Fruit fly (Drosophila melanogaster): ENCODE measurements around the gene CG32260.

CG32260 gene

DNA sequence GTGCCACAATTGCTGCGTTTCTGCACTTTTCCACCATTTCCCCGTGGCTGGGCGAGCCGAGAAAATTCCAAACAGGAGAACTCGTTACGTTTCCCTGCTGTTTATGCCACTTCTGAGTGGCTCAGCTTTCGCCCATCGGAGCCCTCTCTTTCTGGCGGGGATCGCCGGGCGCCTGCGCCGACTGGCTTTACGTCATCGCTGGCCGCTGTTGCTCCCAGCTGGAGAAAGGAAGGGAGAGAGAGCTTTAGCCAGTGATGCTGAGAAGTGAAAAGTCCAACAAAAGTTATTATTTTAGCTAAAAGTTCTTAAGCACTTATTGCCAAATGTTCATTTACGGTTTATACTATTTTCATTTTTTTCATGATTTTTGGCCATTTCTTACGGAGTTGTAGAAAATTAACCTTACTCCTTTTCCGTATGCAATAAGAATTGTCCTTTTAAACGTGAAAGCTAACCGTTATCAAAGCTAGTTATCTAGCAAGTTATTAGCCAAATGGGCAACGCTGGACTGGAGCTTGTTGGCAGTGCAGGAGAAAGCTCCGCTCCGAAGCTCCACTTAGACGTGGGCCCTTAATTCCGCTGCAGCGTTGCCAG, 45.9 kb downstream of the CG32260 start, which contains the start of the genes Teh2 and tipE:
Gene Teh2, minus strand, starts transcription at position 94 of the 594 bp plus-strand sequence.
Gene tipE, plus strand, starts transcription at position 570 of the 594 bp plus-strand sequence.
- TF ChIP-seq cic (GFP tag; optimal IDR thresholded peaks at IDR 0.05) (no peak), Mnt (GFP tag; optimal IDR thresholded peaks at IDR 0.05) (no peak), kay (GFP tag; ENCODE audit: borderline replicate concordance) (no peak), bab1 (GFP tag; optimal IDR thresholded peaks at IDR 0.05) (no peak), CG33017 (tag; optimal IDR thresholded peaks at IDR 0.05) (no peak), pad (GFP tag; optimal IDR thresholded peaks at IDR 0.05) (no peak), CG11617 (GFP tag; optimal IDR thresholded peaks at IDR 0.05) (no peak), tj (GFP tag; optimal IDR thresholded peaks at IDR 0.05) (no peak), Crg-1 (GFP tag; optimal IDR thresholded peaks at IDR 0.05) (no peak), CG12768 (GFP tag; optimal IDR thresholded peaks at IDR 0.05) (no peak), toe (GFP tag; optimal IDR thresholded peaks at IDR 0.05) (no peak), CG7101 (tag; optimal IDR thresholded peaks at IDR 0.05) (no peak), CG7045 (GFP tag; optimal IDR thresholded peaks at IDR 0.05) (no peak), cnc (optimal IDR thresholded peaks at IDR 0.05) (no peak), ovo (GFP tag; optimal IDR thresholded peaks at IDR 0.05) (no peak), Clk (GFP tag; optimal IDR thresholded peaks at IDR 0.05) (no peak)

DNA sequence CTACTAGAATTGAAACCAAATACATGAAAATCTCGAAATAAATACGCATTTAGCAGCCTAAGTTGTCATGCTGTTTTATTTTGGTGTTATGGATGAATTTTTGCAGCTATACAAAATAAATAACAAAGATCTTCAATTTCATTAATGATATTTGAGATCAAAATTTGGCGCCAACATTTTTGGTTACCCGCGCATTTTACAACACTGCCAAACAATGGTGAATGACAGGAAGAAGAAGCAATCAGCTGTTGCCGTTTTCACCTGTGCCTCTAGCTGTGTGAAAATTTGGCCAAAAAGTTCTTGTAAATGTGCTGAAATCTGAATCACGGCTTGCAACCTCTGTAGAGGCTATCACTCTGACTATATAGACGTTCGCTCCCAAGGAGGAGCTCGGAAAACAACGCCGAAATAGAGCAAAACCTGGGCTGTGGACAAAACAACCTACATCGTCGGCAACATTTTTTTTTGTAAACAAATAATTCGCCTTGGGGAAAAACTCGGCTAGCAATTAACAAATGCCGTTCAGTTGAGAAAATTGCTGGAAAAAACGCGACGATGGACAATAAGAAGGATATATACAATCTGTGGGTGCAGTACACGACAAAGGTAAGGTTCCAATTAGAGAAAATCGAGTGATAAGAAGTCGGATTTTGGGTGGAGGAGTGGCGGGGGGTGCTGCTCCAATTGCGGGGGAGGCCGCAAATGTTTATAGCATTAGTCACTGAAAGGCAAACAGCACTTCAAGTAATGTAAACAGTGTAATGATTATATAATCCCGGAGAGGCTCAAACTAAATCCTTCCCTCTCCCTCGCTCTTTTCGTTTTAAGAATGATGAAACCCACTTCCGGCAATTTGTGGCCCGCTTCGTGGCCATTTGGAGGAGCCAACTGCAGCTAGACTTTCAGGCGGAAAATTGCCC, 51.8 kb downstream of the CG32260 start, which contains the start of gene CG43367:
Gene CG43367, plus strand, starts transcription at position 264 of the 920 bp plus-strand sequence.
- TF ChIP-seq CG12768 (GFP tag; optimal IDR thresholded peaks at IDR 0.05) (no peak), bab1 (GFP tag; optimal IDR thresholded peaks at IDR 0.05) (peak; percentile 26), Mnt (GFP tag; optimal IDR thresholded peaks at IDR 0.05) (no peak), CG11617 (GFP tag; optimal IDR thresholded peaks at IDR 0.05) (no peak), pad (GFP tag; optimal IDR thresholded peaks at IDR 0.05) (peak; percentile 25), CG7101 (tag; optimal IDR thresholded peaks at IDR 0.05) (peak; percentile 0), cnc (optimal IDR thresholded peaks at IDR 0.05) (no peak), ovo (GFP tag; optimal IDR thresholded peaks at IDR 0.05) (no peak), CG5204 (GFP tag; optimal IDR thresholded peaks at IDR 0.05) (no peak), tj (GFP tag; optimal IDR thresholded peaks at IDR 0.05) (peak; percentile 5), CG1620 (GFP tag; optimal IDR thresholded peaks at IDR 0.05) (peak; percentile 51), CG7045 (GFP tag; optimal IDR thresholded peaks at IDR 0.05) (no peak), Crg-1 (GFP tag; optimal IDR thresholded peaks at IDR 0.05) (peak; percentile 19), kay (GFP tag; ENCODE audit: borderline replicate concordance) (peak; percentile 59), CG33017 (tag; optimal IDR thresholded peaks at IDR 0.05) (no peak)
